Worm (Caenorhabditis elegans): ENCODE data around the gene B0304.2.

ce11 chrII:4557487-4557886 is 34.1 kb downstream of the B0304.2 start, which contains the start of gene M03A1.3:
- TF ChIP-seq aly-2 (tag; optimal IDR thresholded peaks at IDR 0.05) (no peak), blmp-1 (tag; optimal IDR thresholded peaks at IDR 0.05) (no peak), fkh-10 (GFP tag; optimal IDR thresholded peaks at IDR 0.05) (no peak), efl-1 (optimal IDR thresholded peaks at IDR 0.05) (no peak), efl-1 (GFP tag; optimal IDR thresholded peaks at IDR 0.05 in 1 of 2) (no peak), ceh-82 (tag; optimal IDR thresholded peaks at IDR 0.05) (no peak), aha-1 (tag; optimal IDR thresholded peaks at IDR 0.05) (no peak), efl-3 (GFP tag; optimal IDR thresholded peaks at IDR 0.05) (no peak), snpc-4 (tag; optimal IDR thresholded peaks at IDR 0.05) (no peak), ama-1 (optimal IDR thresholded peaks at IDR 0.05) (no peak), zag-1 (tag; optimal IDR thresholded peaks at IDR 0.05) (no peak)

Data from whole organism, L1 larva.